Fruit fly (Drosophila melanogaster) whole organism: ENCODE results near the gene CG31229.

ENCODE experiments used
- CG8478 ChIP-seq: fragments of >200 bp; optimal IDR thresholded peaks from 2 replicates; lab custom pipeline; 2018; ENCODE audit warnings: inconsistent platforms
- Dll ChIP-seq: fragments of >200 bp; optimal IDR thresholded peaks from 2 replicates; lab custom pipeline; 2017
- EcR ChIP-seq, 2 experiments: fragments of >200 bp; optimal IDR thresholded peaks; 2 replicates each; lab custom pipeline; 2017; ENCODE audit warnings: missing biosample characterization in 2 of 2, missing genetic modification characterization in 2 of 2, missing genetic modification reagents in 2 of 2
- pan ChIP-seq: fragments of >200 bp; optimal IDR thresholded peaks from 2 replicates; lab custom pipeline; 2017
- psq ChIP-seq: fragments of >200 bp; optimal IDR thresholded peaks from 2 replicates; lab custom pipeline; 2017
- usp ChIP-seq: fragments of >200 bp; optimal IDR thresholded peaks from 2 replicates; lab custom pipeline; 2017; ENCODE audit warnings: missing biosample characterization, missing genetic modification characterization, mixed read lengths

- TF ChIP-seq pan (no peak), CG8478 (lab: Kevin White, UChicago) (no peak), EcR (GFP tag; optimal IDR thresholded peaks at IDR 0.05; lab: Kevin White, UChicago) (no peak), usp (GFP tag; lab: Kevin White, UChicago) (no peak), psq (lab: Kevin White, UChicago) (no peak), Dll (no peak)
Measured at dm6 chr3R:18694952-18695351, 27.3 kb downstream of the CG31229 start, which contains the start of gene CG34282.
